Fruit fly (Drosophila melanogaster): ENCODE measurements around the gene Pdp.

Gene Pdp

DNA sequence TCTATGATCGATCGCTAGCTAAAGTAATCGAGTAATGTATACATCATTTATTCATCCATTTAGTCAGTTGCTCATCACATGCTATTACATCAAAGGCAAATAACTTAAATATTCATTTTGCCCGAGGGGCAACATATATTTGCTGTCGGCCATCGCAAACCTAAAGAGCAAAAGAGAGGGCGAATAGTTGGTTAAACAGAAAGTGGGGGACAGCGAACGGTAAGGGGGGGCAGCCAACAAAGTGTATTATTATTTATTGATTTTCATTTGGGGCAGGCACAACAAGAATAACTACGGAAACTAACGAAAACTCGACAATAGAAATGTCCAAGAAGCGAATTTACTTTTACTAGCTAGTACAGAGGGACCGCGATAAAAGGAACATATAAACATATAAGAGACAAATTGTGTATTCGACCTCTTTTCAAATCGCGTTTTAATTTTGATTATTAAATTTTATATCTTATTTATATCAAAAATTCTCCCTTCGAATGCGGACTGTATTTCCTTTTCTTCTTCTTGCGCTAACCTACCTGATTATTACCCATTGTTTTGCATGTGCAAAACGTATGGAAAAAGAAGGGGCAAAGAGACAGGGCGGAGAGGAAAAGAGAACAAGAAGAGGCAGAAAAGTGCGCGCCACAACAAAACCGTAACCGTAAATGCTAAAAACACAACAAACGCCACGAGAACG, 43.1 kb downstream of the Pdp start (continued):
- TF ChIP-seq GATAe (GFP tag; conservative IDR thresholded peaks at IDR 0.05): no peak
- TF ChIP-seq Hmr (GFP tag; optimal IDR thresholded peaks at IDR 0.05): no peak
- TF ChIP-seq CG33213 (GFP tag; optimal IDR thresholded peaks at IDR 0.05): no peak
- peak; percentile 33 for TF ChIP-seq CG15514 (GFP tag; optimal IDR thresholded peaks at IDR 0.05)
- peak; percentile 79 for TF ChIP-seq Dbx (GFP tag; IDR thresholded peaks at IDR 0.05)
- peak; percentile 79 for TF ChIP-seq CG9932 (GFP tag; IDR thresholded peaks at IDR 0.05)
- TF ChIP-seq fd3F (GFP tag; optimal IDR thresholded peaks at IDR 0.05): peak; percentile 38
- TF ChIP-seq CG16779 (GFP tag; IDR thresholded peaks at IDR 0.05): 0 out of 2 replicates have a peak, but pooled peaks have one; percentile 5
- peak; percentile 36; the same call in 1 of the 2 replicates for TF ChIP-seq Awh (GFP tag; IDR thresholded peaks at IDR 0.05)
- peak; percentile 5 for TF ChIP-seq B-H2 (GFP tag; optimal IDR thresholded peaks at IDR 0.05)
- no peak for TF ChIP-seq ham (GFP tag; IDR thresholded peaks at IDR 0.05)
- TF ChIP-seq sisA (GFP tag; IDR thresholded peaks at IDR 0.05): peak; percentile 43
- TF ChIP-seq CG6272 (GFP tag; IDR thresholded peaks at IDR 0.05): peak; percentile 38
- no peak for TF ChIP-seq emc (GFP tag; optimal IDR thresholded peaks at IDR 0.05)
- 0 out of 3 replicates have a peak, but pooled peaks have one; percentile 11 for TF ChIP-seq CG11695 (GFP tag; IDR thresholded peaks at IDR 0.05)
- peak; percentile 42; the same call in 1 of the 2 replicates for TF ChIP-seq CG32767 (GFP tag; IDR thresholded peaks at IDR 0.05)
- peak; percentile 59 for TF ChIP-seq CG11247 (GFP tag; IDR thresholded peaks at IDR 0.05)
- TF ChIP-seq CG32532 (GFP tag; IDR thresholded peaks at IDR 0.05): peak; percentile 81
- TF ChIP-seq Stat92E (GFP tag; optimal IDR thresholded peaks at IDR 0.05): no peak
- TF ChIP-seq danr (GFP tag; IDR thresholded peaks at IDR 0.05): peak; percentile 18; the same call in 1 of the 2 replicates
- TF ChIP-seq CG7839 (tag; optimal IDR thresholded peaks at IDR 0.05): peak; percentile 66
- no peak for TF ChIP-seq NfI (GFP tag; optimal IDR thresholded peaks at IDR 0.05)
- TF ChIP-seq CG18619 (GFP tag; optimal IDR thresholded peaks at IDR 0.05): no peak
- TF ChIP-seq cad (GFP tag; optimal IDR thresholded peaks at IDR 0.05): no peak
- TF ChIP-seq esg (GFP tag; conservative IDR thresholded peaks at IDR 0.05): peak; percentile 38; the same call in 1 of the 2 replicates
- TF ChIP-seq al (GFP tag; IDR thresholded peaks at IDR 0.05): peak; percentile 68
- peak; percentile 69 for TF ChIP-seq CG3847 (GFP tag; IDR thresholded peaks at IDR 0.05)
- peak; percentile 17; the same call in 1 of the 2 replicates for TF ChIP-seq stc (GFP tag; IDR thresholded peaks at IDR 0.05)
- TF ChIP-seq Med (GFP tag): peak; percentile 69
- peak; percentile 63 for TF ChIP-seq sens (GFP tag)
- peak; percentile 50; the same call in 1 of the 2 replicates for TF ChIP-seq CG31224 (GFP tag; IDR thresholded peaks at IDR 0.05)
- TF ChIP-seq pan (optimal IDR thresholded peaks at IDR 0.05): no peak
- peak in 1 of 2 experiments; percentile 45 for TF ChIP-seq pan (GFP tag; optimal IDR thresholded peaks at IDR 0.05 in 1 of 2, IDR thresholded peaks at IDR 0.05 in 1 of 2)

DNA sequence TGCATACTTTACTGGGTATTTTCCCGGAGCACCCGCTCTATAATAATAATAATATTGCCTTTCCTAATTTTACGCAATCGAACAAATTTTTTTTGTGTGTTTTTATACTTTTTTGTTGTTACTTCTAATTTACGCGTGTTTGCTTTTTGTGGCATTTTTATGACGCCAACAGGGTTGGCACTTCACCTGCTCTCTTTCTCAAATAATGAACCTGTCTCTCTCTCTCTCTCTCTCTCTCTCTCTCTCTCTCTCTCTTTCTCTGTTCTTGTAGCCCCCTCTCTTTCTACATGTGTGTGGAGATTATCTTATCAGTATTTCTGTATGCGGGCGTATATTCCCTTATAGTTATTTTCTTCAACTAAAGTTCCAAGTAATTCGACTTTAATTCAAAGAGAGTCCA, 43.8 kb downstream of the Pdp start:
- TF ChIP-seq sob (GFP tag; IDR thresholded peaks at IDR 0.05) (peak; percentile 60; the same call in 1 of the 2 replicates), mirr (GFP tag; optimal IDR thresholded peaks at IDR 0.05) (peak; percentile 54), Hsf (GFP tag; optimal IDR thresholded peaks at IDR 0.05) (peak; percentile 3), Nf-YC (tag; optimal IDR thresholded peaks at IDR 0.05) (peak; percentile 46), CG11723 (GFP tag; optimal IDR thresholded peaks at IDR 0.05) (peak; percentile 30), sim (GFP tag; IDR thresholded peaks at IDR 0.05) (0 out of 2 replicates have a peak, but pooled peaks have one; percentile 17), CG15073 (GFP tag; optimal IDR thresholded peaks at IDR 0.05) (no peak), CG1233 (GFP tag; optimal IDR thresholded peaks at IDR 0.05) (peak; percentile 51), br (optimal IDR thresholded peaks at IDR 0.05) (no peak), gsb-n (tag; optimal IDR thresholded peaks at IDR 0.05) (peak; percentile 0), CTCF (GFP tag; optimal IDR thresholded peaks at IDR 0.05) (peak; percentile 39), Dbx (GFP tag; IDR thresholded peaks at IDR 0.05) (peak; percentile 56; the same call in 1 of the 3 replicates), CG1647 (GFP tag; optimal IDR thresholded peaks at IDR 0.05) (peak; percentile 44), CG17361 (GFP tag; IDR thresholded peaks at IDR 0.05) (0 out of 3 replicates have a peak, but pooled peaks have one; percentile 10), CG17385 (GFP tag; optimal IDR thresholded peaks at IDR 0.05) (peak; percentile 72), eyg (GFP tag; optimal IDR thresholded peaks at IDR 0.05) (peak; percentile 29), jumu (GFP tag; optimal IDR thresholded peaks at IDR 0.05) (no peak), CG34422 (GFP tag; IDR thresholded peaks at IDR 0.05) (peak; percentile 17; the same call in 1 of the 3 replicates), CG13424 (tag; optimal IDR thresholded peaks at IDR 0.05) (peak; percentile 28), CG10209 (GFP tag; optimal IDR thresholded peaks at IDR 0.05) (peak; percentile 39), CG2116 (GFP tag; optimal IDR thresholded peaks at IDR 0.05) (peak; percentile 10)
